Fruit fly (Drosophila melanogaster): Measurements from ENCODE around the gene chrb.
A peak's percentile ranks its signal among the peaks of the same experiment; 100 is the strongest.

The chrb gene

dm6 chr3L:11533704-11534319 is 46.5 kb downstream of the chrb start:
- peak; percentile 62 for TF ChIP-seq noc (tag; optimal IDR thresholded peaks at IDR 0.05)

DNA sequence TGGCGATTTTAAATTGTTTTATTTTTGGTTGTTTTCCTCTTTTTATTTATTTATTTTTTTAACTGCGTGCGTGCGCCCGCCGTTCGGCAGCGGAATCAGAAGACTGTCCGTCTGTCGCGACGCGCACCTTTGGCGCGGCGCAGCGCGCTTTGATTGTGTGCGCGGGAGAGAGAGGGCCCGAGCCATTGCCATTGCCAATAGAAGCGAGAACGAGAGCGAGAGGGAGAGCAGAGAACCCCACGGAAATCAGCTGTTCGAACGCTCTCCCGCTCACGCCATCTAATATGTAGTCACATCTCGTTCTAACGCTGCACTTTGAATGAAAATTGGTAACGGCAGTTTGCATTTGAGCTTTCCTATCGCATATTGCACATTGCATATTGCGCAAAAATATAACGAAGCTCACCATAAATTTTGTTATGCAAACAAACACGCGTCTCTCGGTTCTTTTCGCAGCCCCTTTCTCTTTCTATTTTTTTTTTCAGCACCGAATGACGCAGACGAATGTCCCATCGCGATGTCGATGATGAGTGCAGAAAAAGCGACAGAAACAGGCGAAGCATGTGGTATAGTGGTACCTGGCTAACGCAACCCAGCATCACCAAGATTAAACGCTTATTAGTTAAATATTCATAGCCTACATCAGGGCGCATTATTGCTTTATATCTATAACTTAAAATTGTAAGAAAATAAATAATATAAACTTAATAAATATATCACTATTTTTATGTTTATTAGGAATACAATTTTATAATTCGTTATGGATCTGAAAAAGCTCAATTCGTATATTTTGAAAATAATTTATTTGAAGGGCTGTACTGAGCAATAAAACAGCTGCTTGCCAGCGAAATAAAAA is 47.3 kb downstream of the chrb start:
- TF ChIP-seq noc (tag; optimal IDR thresholded peaks at IDR 0.05): peak; percentile 73

DNA sequence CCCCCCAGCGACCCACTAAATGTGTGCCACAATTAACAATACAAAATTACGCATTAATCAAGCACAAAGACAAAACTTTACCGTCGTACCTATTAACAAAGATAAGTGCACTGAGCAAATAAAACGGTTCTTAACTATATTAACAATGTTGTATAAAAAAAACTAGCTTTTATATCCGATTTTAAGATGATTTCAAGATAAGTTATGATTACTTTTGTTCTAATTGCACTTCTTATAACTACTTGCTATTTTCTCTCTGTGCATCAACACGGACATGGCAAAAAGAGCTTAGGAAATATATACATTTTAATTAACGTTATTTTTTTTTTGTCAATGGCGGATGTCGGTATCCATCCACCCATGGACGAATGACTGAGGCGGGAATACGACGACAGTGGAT is 48.8 kb downstream of the chrb start:
- TF ChIP-seq noc (tag; optimal IDR thresholded peaks at IDR 0.05): no peak

DNA sequence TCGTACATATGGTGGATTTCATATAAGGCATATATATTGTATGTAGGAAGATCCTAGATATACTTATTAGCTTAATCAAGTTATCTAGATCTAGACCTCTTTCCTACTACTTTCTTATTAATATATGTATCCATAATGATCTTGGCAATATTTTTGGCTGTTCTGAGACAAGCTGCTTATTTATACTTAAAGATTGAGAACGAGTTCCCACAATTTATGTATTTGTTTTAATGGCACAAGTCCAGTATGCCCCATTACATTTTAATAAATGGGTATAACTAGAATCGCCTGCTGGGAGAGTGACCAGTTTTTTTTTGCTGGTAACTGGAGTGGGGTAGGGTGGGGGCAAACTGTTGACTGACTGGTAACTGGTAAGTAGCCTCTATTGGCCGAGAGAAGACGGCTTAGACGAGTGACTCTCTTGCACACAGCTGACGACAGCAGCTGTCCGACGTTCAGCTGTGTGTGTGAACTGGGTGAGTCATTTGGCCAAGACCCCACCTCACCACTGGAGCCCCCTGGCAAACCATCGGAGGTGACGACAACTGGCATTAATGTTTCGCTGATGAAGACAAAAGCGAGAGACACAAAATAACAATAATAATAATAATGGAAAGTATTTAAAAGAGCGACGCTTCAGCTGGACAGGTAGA is 49.5 kb downstream of the chrb start:
- TF ChIP-seq noc (tag; optimal IDR thresholded peaks at IDR 0.05): no peak

DNA sequence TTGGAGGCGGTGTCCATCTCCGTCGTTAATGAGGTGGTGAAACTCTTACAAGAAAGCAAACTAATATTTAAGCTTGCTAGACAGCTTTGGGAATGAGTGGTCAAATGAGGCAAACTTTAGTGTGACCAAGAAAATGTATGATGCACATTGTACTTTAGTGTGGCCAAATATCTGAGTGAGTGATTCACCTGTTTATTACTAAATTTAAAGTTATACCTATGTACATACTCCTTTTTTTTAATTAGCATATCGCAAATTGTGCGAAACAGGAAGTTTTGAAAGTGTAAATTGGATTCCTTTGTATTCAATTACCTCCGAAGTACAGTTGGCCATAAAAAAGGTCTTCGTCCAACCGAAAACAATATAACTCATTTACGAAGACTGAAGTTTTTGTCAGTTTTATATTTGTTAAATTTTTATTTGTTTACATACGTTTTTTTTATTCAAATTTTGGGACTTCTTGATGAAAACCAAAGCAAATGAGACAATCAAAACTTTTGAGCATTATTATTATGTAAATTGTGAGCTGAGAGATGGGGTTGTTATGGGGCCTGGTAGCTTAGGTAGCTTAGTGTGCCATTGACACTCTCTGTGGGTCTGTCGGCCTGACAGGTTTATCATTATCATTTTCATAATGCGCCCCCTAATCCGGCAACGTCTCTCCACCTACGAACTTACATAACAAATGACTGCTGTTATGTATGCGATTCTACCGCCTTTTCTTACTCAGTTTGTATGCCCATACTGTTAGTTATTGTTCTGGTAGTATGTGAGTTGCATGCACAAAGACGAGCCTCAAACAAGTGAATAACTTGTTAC is 52.4 kb downstream of the chrb start:
- TF ChIP-seq noc (tag; optimal IDR thresholded peaks at IDR 0.05): no peak

DNA sequence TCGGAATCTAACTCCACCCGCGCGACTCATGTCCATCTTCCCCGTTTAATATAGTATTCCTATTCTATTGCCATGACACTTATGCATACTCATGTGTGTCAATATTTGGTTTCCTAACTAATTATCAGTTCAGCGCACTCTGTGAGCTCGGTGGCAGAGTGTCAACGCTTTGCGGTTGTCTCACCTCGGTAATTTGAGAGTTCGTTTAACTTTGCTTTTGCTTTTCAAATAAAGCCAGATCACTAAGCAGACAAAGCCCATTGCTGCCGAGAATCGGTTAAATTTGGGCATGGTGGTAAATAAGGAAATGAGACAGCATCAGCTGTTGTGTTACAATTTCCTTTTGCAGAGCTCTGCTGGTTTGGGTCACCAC is 53.0 kb downstream of the chrb start:
- TF ChIP-seq noc (tag; optimal IDR thresholded peaks at IDR 0.05): no peak

DNA sequence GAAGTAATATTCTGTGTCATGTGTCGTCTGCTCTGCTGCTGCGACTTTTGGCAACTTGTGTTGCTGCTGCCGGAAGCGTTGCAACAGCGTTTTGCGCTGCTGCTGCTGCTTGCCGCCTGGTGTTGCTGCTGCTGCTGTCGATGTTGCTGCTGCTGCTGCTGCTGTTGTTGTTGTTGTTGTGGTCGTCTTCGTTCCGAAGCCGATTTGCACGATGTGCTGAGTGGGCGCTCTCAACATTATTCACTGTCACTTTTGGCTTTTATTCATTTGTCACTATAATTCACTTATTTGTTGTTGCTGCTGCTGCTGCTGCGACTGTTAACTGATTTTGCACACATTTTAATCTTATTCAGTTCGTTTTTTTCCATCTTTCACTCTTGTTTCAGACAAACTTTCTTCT is 55.1 kb downstream of the chrb start:
- no peak for TF ChIP-seq noc (tag; optimal IDR thresholded peaks at IDR 0.05)

dm6 chr3L:11542948-11543347 is 55.6 kb downstream of the chrb start:
- TF ChIP-seq noc (tag; optimal IDR thresholded peaks at IDR 0.05): peak; percentile 50

DNA sequence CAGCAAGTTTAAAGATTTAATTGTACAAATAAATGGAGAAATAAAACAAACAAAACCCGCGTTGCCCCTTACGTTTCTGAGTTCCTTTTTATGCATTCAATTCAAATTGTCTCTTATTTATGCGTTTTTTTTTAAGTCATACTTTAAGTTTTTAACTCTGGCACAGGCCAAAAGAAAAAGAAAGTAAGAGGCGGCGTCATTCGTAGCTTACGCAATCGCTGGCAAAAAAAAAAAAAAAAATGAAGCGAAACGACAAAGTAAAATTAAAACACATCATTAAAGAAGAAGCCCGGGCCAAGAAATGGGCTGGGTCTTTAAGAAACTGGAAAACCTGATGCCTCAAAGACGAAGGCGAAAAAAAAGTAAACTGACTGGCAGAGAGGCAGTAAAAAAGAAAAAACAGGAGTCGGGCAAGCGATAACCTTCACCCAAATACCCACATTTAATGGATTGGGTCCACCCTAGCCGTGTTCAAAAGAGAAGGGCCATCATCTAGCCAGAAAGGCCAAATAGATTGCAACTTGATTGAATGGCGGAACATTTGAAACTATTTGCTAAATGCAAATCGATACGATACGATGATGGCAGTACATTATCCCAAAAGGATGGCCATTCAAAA is 56.4 kb downstream of the chrb start:
- no peak for TF ChIP-seq noc (tag; optimal IDR thresholded peaks at IDR 0.05)

DNA sequence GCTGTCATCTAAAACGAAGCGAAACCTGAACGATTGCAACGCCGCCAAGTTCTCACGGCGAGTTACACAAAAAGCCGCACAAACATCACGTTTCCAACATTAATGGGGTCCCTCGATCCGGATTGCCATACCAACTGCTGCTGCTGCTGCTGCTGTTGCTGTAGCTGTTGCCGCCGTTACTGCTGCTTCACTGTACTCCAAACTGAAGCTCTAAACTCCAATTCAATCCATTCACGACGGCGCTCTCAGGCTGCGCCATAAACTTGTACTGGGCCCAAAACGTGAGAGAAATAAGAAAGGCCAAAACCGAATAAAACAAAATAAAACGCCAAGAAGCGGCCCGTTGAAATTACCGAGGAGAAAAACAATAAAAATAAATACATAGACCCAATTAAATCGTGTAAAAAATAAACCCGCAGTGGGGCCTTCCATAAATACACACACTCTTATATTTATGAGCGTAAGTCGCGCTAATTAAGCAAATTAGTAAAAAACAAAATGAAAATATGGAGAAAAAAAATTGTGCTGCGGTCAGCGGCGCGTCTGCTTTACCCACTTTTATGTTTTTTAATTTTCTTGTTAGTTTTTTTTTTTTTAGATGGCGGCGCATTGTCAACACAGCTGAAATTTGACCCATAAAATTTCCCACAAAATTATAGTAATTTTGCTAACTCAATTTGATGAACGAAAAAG is 60.1 kb downstream of the chrb start:
- TF ChIP-seq noc (tag; optimal IDR thresholded peaks at IDR 0.05): no peak

- no peak for TF ChIP-seq noc (tag; optimal IDR thresholded peaks at IDR 0.05)
Observed at dm6 chr3L:11548009-11548408, 60.7 kb downstream of the chrb start.

Measured in whole organism, larva.